Fruit fly (Drosophila melanogaster) whole organism, embryonic: ENCODE results near the gene CG4301.

Experiments
- Blimp-1 ChIP-seq: fragments of 200-800 bp; sonication (Bioruptor generic); optimal IDR thresholded peaks from 3 replicates; lab custom pipeline; 2018; ENCODE audit warnings: missing biosample characterization, missing genetic modification characterization, mild to moderate bottlenecking, moderate library complexity, missing genetic modification reagents
- C15 ChIP-seq: fragments of 200-800 bp; sonication (Bioruptor generic); IDR thresholded peaks from 3 replicates; pipeline ENCODE4 v1.3.6; 2022; ENCODE audit warnings: missing biosample characterization, missing genetic modification characterization
- CG10209 ChIP-seq: fragments of 200-800 bp; sonication (Bioruptor generic); optimal IDR thresholded peaks from 3 replicates; lab custom pipeline; 2017; ENCODE audit warnings: missing biosample characterization, mild to moderate bottlenecking, missing genetic modification characterization, missing genetic modification reagents
- CG10321 ChIP-seq: fragments of 200-800 bp; sonication (Bioruptor generic); IDR thresholded peaks from 2 replicates; pipeline ENCODE4 v1.3.6; 2022; ENCODE audit warnings: missing biosample characterization, missing genetic modification characterization
- CG11247 ChIP-seq: fragments of 200-800 bp; sonication (Bioruptor generic); IDR thresholded peaks from 2 replicates; pipeline ENCODE4 v1.3.6; 2022; ENCODE audit warnings: missing biosample characterization, missing genetic modification characterization
- CG11504 ChIP-seq: fragments of 200-800 bp; sonication (Bioruptor generic); optimal IDR thresholded peaks from 3 replicates; lab custom pipeline; 2019; ENCODE audit warnings: missing biosample characterization, mild to moderate bottlenecking, missing genetic modification characterization, moderate library complexity
- CG12659 ChIP-seq: fragments of 200-800 bp; sonication (Bioruptor generic); optimal IDR thresholded peaks from 3 replicates; lab custom pipeline; 2017; ENCODE audit warnings: mild to moderate bottlenecking, missing biosample characterization, missing genetic modification reagents, missing genetic modification characterization
- CG13424 ChIP-seq: fragments of 200-800 bp; sonication (Bioruptor generic); optimal IDR thresholded peaks from 2 replicates; lab custom pipeline; 2019; ENCODE audit warnings: missing biosample characterization, mild to moderate bottlenecking, missing genetic modification characterization, moderate library complexity
- CG15269 ChIP-seq: fragments of 200-800 bp; sonication (Bioruptor generic); optimal IDR thresholded peaks from 2 replicates; lab custom pipeline; 2018; ENCODE audit warnings: missing biosample characterization, mild to moderate bottlenecking, missing genetic modification characterization, moderate library complexity
- CG15479 ChIP-seq: fragments of 200-800 bp; sonication (Bioruptor generic); optimal IDR thresholded peaks from 3 replicates; lab custom pipeline; 2019; ENCODE audit warnings: missing biosample characterization, mild to moderate bottlenecking, missing genetic modification characterization, moderate library complexity
- CG15601 ChIP-seq: fragments of 200-800 bp; sonication (Bioruptor generic); optimal IDR thresholded peaks from 3 replicates; lab custom pipeline; 2019; ENCODE audit warnings: missing biosample characterization, mild to moderate bottlenecking, missing genetic modification characterization, moderate library complexity
- CG18599 ChIP-seq: fragments of 200-800 bp; sonication (Bioruptor generic); optimal IDR thresholded peaks from 3 replicates; lab custom pipeline; 2017; ENCODE audit warnings: missing biosample characterization, missing genetic modification characterization, mild to moderate bottlenecking, moderate library complexity, missing genetic modification reagents
- CG42726 ChIP-seq: fragments of 200-800 bp; sonication (Bioruptor generic); IDR thresholded peaks from 2 replicates; pipeline ENCODE4 v1.3.6; 2022; ENCODE audit warnings: missing biosample characterization, missing genetic modification characterization; ENCODE audit not compliant: partially characterized antibody
- CG6175 ChIP-seq: fragments of 200-800 bp; sonication (Bioruptor generic); IDR thresholded peaks from 3 replicates; pipeline ENCODE4 v1.3.6; 2022; ENCODE audit warnings: missing biosample characterization, missing genetic modification characterization
- CG6654 ChIP-seq: fragments of 200-800 bp; sonication (Bioruptor generic); optimal IDR thresholded peaks from 2 replicates; lab custom pipeline; 2017; ENCODE audit warnings: missing biosample characterization, mild to moderate bottlenecking, missing genetic modification characterization
- CG7372 ChIP-seq: fragments of 200-800 bp; sonication (Bioruptor generic); IDR thresholded peaks from 2 replicates; pipeline ENCODE4 v1.3.6; 2022; ENCODE audit warnings: missing biosample characterization, missing genetic modification characterization
- CG7839 ChIP-seq: fragments of 200-800 bp; sonication (Bioruptor generic); optimal IDR thresholded peaks from 3 replicates; lab custom pipeline; 2018; ENCODE audit warnings: missing biosample characterization, mild to moderate bottlenecking, missing genetic modification characterization, moderate library complexity
- CG9932 ChIP-seq: fragments of 200-800 bp; sonication (Bioruptor generic); IDR thresholded peaks from 2 replicates; pipeline ENCODE4 v1.3.6; 2022; ENCODE audit warnings: missing biosample characterization, missing genetic modification characterization
- D19B ChIP-seq: fragments of 200-800 bp; sonication (Bioruptor generic); optimal IDR thresholded peaks from 2 replicates; lab custom pipeline; 2017; ENCODE audit warnings: missing biosample characterization, mild to moderate bottlenecking, missing genetic modification characterization
- Dip3 ChIP-seq: fragments of 200-800 bp; sonication (Bioruptor generic); optimal IDR thresholded peaks from 3 replicates; lab custom pipeline; 2016; ENCODE audit warnings: missing biosample characterization, missing genetic modification characterization
- Dll ChIP-seq: fragments of 200-800 bp; sonication (Bioruptor generic); IDR thresholded peaks from 4 replicates; pipeline ENCODE4 v1.3.6; 2022; ENCODE audit warnings: missing biosample characterization, missing genetic modification characterization; ENCODE audit not compliant: partially characterized antibody
- Dref ChIP-seq: fragments of 200-800 bp; sonication (Bioruptor generic); IDR thresholded peaks from 2 replicates; pipeline ENCODE4 v1.3.6; 2022; ENCODE audit warnings: missing biosample characterization, missing genetic modification characterization
- Eip74EF ChIP-seq, 2 experiments: fragments of 200-800 bp in 1 of 2; fragments of >200 bp in 1 of 2; sonication (Bioruptor generic) in 1 of 2; optimal IDR thresholded peaks; 2 replicates each; lab custom pipeline; 2017 to 2019; ENCODE audit warnings: missing biosample characterization in 2 of 2, missing genetic modification characterization in 2 of 2, mild to moderate bottlenecking in 1 of 2, moderate library complexity in 1 of 2
- Ets65A ChIP-seq: fragments of 200-800 bp; sonication (Bioruptor generic); peaks from one replicate; lab custom pipeline; 2016; ENCODE audit warnings: missing biosample characterization, missing genetic modification characterization
- Fer1 ChIP-seq: fragments of 200-800 bp; sonication (Bioruptor generic); optimal IDR thresholded peaks from 2 replicates; lab custom pipeline; 2017; ENCODE audit warnings: missing biosample characterization, mild to moderate bottlenecking, missing genetic modification characterization
- Lhr ChIP-seq: fragments of 200-800 bp; sonication (Bioruptor generic); optimal IDR thresholded peaks from 3 replicates; lab custom pipeline; 2017; ENCODE audit warnings: mild to moderate bottlenecking, missing biosample characterization, missing genetic modification reagents, missing genetic modification characterization
- Lpt ChIP-seq: fragments of >200 bp; optimal IDR thresholded peaks from 2 replicates; lab custom pipeline; 2018; ENCODE audit warnings: missing biosample characterization, missing genetic modification characterization
- MTF-1 ChIP-seq: fragments of 200-800 bp; sonication (Bioruptor generic); optimal IDR thresholded peaks from 2 replicates; lab custom pipeline; 2018; ENCODE audit warnings: missing biosample characterization, mild to moderate bottlenecking, missing genetic modification characterization, borderline replicate concordance
- Mad ChIP-seq: fragments of 200-800 bp; sonication (Bioruptor generic); optimal IDR thresholded peaks from 2 replicates; lab custom pipeline; 2016; ENCODE audit warnings: missing biosample characterization, missing genetic modification characterization
- Rfx ChIP-seq: fragments of 200-800 bp; sonication (Bioruptor generic); IDR thresholded peaks from 2 replicates; pipeline ENCODE4 v1.3.6; 2022; ENCODE audit warnings: missing biosample characterization, missing genetic modification characterization
- Taf1 ChIP-seq: fragments of 200-800 bp; sonication (Bioruptor generic); IDR thresholded peaks from 2 replicates; pipeline ENCODE4 v1.3.6; 2022; ENCODE audit warnings: missing biosample characterization, missing genetic modification characterization
- Tbp ChIP-seq: fragments of >200 bp; optimal IDR thresholded peaks from 2 replicates; lab custom pipeline; 2018; ENCODE audit warnings: missing biosample characterization, missing genetic modification characterization
- ab ChIP-seq: fragments of 200-800 bp; sonication (Bioruptor generic); optimal IDR thresholded peaks from 2 replicates; lab custom pipeline; 2016; ENCODE audit warnings: missing biosample characterization, missing genetic modification characterization
- ase ChIP-seq: fragments of 200-800 bp; sonication (Bioruptor generic); IDR thresholded peaks from 3 replicates; pipeline ENCODE4 v1.3.6; 2022; ENCODE audit warnings: missing biosample characterization, missing genetic modification characterization
- bowl ChIP-seq: fragments of 200-800 bp; sonication (Bioruptor generic); IDR thresholded peaks from 2 replicates; pipeline ENCODE4 v1.3.6; 2022; ENCODE audit warnings: missing biosample characterization, missing genetic modification characterization
- br ChIP-seq: fragments of >200 bp; optimal IDR thresholded peaks from 2 replicates; lab custom pipeline; 2017
- chm ChIP-seq: fragments of 200-800 bp; sonication (Bioruptor generic); IDR thresholded peaks from 2 replicates; pipeline ENCODE4 v1.3.6; 2022; ENCODE audit warnings: missing biosample characterization, missing genetic modification characterization
- crp ChIP-seq, 2 experiments: fragments of 200-800 bp; sonication (Bioruptor generic); optimal IDR thresholded peaks; 2 replicates in 1 of 2; 3 replicates in 1 of 2; lab custom pipeline; 2017; ENCODE audit warnings: missing biosample characterization in 2 of 2, missing genetic modification characterization in 2 of 2, mild to moderate bottlenecking in 1 of 2, moderate library complexity in 1 of 2
- gcm ChIP-seq: fragments of 200-800 bp; sonication (Bioruptor generic); optimal IDR thresholded peaks from 2 replicates; lab custom pipeline; 2019; ENCODE audit warnings: missing biosample characterization, mild to moderate bottlenecking, missing genetic modification characterization, moderate library complexity
- gsb ChIP-seq: fragments of 200-800 bp; sonication (Bioruptor generic); IDR thresholded peaks from 2 replicates; pipeline ENCODE4 v1.3.6; 2022; ENCODE audit warnings: missing biosample characterization, missing genetic modification characterization
- ind ChIP-seq: fragments of 200-800 bp; sonication (Bioruptor generic); optimal IDR thresholded peaks from 3 replicates; lab custom pipeline; 2016; ENCODE audit warnings: missing biosample characterization, missing genetic modification characterization
- klu ChIP-seq: fragments of 200-800 bp; sonication (Bioruptor generic); IDR thresholded peaks from 2 replicates; pipeline ENCODE4 v1.3.6; 2022; ENCODE audit warnings: missing biosample characterization, missing genetic modification characterization
- kni ChIP-seq: fragments of 200-800 bp; sonication (Bioruptor generic); optimal IDR thresholded peaks from 3 replicates; lab custom pipeline; 2017; ENCODE audit warnings: mild to moderate bottlenecking, missing biosample characterization, missing genetic modification reagents, missing genetic modification characterization
- knrl ChIP-seq: fragments of 200-800 bp; sonication (Bioruptor generic); IDR thresholded peaks from 3 replicates; pipeline ENCODE4 v1.3.6; 2022; ENCODE audit warnings: missing biosample characterization, missing genetic modification characterization; ENCODE audit not compliant: partially characterized antibody
- repo ChIP-seq: fragments of 200-800 bp; sonication (Bioruptor generic); optimal IDR thresholded peaks from 2 replicates; lab custom pipeline; 2016; ENCODE audit warnings: missing biosample characterization, missing genetic modification characterization
- slp2 ChIP-seq: fragments of 200-800 bp; sonication (Bioruptor generic); optimal IDR thresholded peaks from 2 replicates; lab custom pipeline; 2016; ENCODE audit warnings: missing biosample characterization, missing genetic modification characterization
- toy ChIP-seq: fragments of 200-800 bp; sonication (Bioruptor generic); IDR thresholded peaks from 2 replicates; pipeline ENCODE4 v1.3.6; 2022; ENCODE audit warnings: missing biosample characterization, missing genetic modification characterization
- unpg ChIP-seq: fragments of 200-800 bp; sonication (Bioruptor generic); optimal IDR thresholded peaks from 3 replicates; lab custom pipeline; 2018; ENCODE audit warnings: missing biosample characterization, mild to moderate bottlenecking, missing genetic modification characterization, moderate library complexity
- zfh2 ChIP-seq: fragments of 200-800 bp; sonication (Bioruptor generic); optimal IDR thresholded peaks from 2 replicates; lab custom pipeline; 2016; ENCODE audit warnings: missing biosample characterization, missing genetic modification characterization

Gene CG4301

DNA sequence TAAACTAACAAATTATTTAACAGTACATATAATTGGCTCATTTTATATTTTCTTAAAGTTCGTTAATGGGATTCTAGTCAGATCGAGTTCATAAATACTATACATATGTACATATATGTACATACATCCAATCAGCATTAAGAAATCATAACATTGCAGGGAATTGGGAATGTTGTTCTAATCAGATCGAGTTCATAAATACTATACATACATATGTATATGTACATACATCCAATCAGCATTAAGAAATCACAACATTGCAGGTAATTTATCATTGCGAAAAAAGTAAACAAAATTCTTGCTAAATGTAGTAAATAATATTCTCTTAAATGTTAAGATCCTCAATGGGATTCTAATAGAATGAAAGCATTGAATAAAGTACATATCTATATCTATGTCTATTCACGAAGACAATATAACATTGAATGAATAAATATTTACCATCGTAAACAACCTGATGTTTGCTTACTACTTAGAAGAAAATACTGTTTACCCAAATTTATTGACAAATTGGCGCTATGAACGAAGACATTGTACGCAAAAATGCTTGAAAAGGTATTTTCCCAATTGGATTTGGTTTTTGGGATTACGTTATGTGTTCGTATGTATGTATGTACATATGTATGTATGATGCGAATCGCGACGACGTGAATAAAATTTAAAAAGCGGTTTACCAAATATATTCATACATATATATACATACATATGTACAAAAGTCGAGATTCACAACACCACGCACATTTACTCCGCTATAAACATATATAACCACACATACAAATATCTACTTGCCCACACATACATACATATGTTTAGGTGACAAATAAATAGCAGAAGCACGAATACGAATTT lies 21.4 kb upstream of the CG4301 start (continued):
- no peak for TF ChIP-seq crp (GFP tag; optimal IDR thresholded peaks at IDR 0.05; lab: Kevin White, UChicago)
- TF ChIP-seq CG9932 (GFP tag; lab: Robert Waterston, UW), result no peak; the same call in 1 of the 2 replicates
- peak; percentile 8; the same call in 1 of the 3 replicates for TF ChIP-seq ase
- no peak for TF ChIP-seq knrl (GFP tag; lab: Robert Waterston, UW)
- peak; percentile 28 for TF ChIP-seq Dip3 (GFP tag; lab: Kevin White, UChicago)
- peak; percentile 79 for TF ChIP-seq CG12659 (GFP tag; lab: Kevin White, UChicago)
- TF ChIP-seq CG7372 (GFP tag; lab: Robert Waterston, UW), result no peak
- TF ChIP-seq CG6175 (GFP tag; lab: Robert Waterston, UW), result no peak
- TF ChIP-seq D19B (GFP tag; lab: Kevin White, UChicago), result peak; percentile 52
- no peak for TF ChIP-seq ind (GFP tag; lab: Kevin White, UChicago)
- TF ChIP-seq CG10209 (GFP tag; lab: Kevin White, UChicago), result peak; percentile 84
- peak; percentile 32 for TF ChIP-seq Lhr (GFP tag; lab: Kevin White, UChicago)
- TF ChIP-seq slp2 (GFP tag; lab: Kevin White, UChicago), result no peak
- peak; percentile 84 for TF ChIP-seq CG15269 (tag; lab: Kevin White, UChicago)
- no peak for TF ChIP-seq chm (GFP tag; lab: Robert Waterston, UW)
- peak; percentile 91 for TF ChIP-seq CG18599 (GFP tag; lab: Kevin White, UChicago)
- no peak for TF ChIP-seq ab (GFP tag; lab: Kevin White, UChicago)
- peak; percentile 92 for TF ChIP-seq Fer1 (GFP tag; lab: Kevin White, UChicago)
- TF ChIP-seq zfh2 (GFP tag; lab: Kevin White, UChicago), result no peak
- TF ChIP-seq unpg (GFP tag; lab: Kevin White, UChicago), result peak; percentile 83
- peak; percentile 82 for TF ChIP-seq gcm (GFP tag; lab: Kevin White, UChicago)
- TF ChIP-seq gsb (GFP tag; lab: Robert Waterston, UW), result no peak
- TF ChIP-seq Eip74EF (GFP tag; optimal IDR thresholded peaks at IDR 0.05; lab: Kevin White, UChicago), result peak in 1 of 2 experiments; percentile 83
- TF ChIP-seq CG7839, result no peak
- peak; percentile 68; the same call in 1 of the 2 replicates for TF ChIP-seq Rfx (GFP tag; lab: Robert Waterston, UW)
- TF ChIP-seq C15, result peak; percentile 64; the same call in 1 of the 3 replicates
- TF ChIP-seq CG11504 (tag; lab: Kevin White, UChicago), result no peak
- TF ChIP-seq Dll, result no peak
- peak; percentile 45; the same call in 1 of the 2 replicates for TF ChIP-seq CG11247 (GFP tag; lab: Robert Waterston, UW)
- TF ChIP-seq bowl (GFP tag; lab: Robert Waterston, UW), result no peak
- no peak for TF ChIP-seq Lpt (GFP tag; lab: Kevin White, UChicago)
- TF ChIP-seq Blimp-1 (GFP tag; lab: Kevin White, UChicago), result no peak
- no peak for TF ChIP-seq Mad (GFP tag; lab: Kevin White, UChicago)
- TF ChIP-seq MTF-1 (GFP tag; lab: Kevin White, UChicago), result peak; percentile 89
- TF ChIP-seq kni (GFP tag; lab: Kevin White, UChicago), result peak; percentile 73
- TF ChIP-seq toy (GFP tag; lab: Robert Waterston, UW), result no peak; the same call in 1 of the 2 replicates
- TF ChIP-seq CG42726 (GFP tag; lab: Robert Waterston, UW), result no peak
- no peak for TF ChIP-seq Ets65A (GFP tag; lab: Kevin White, UChicago)
- TF ChIP-seq CG15601, result peak; percentile 89
- TF ChIP-seq CG13424, result peak; percentile 72
- no peak for TF ChIP-seq Dref (GFP tag; lab: Robert Waterston, UW)
- TF ChIP-seq Tbp, result no peak
- TF ChIP-seq CG10321 (GFP tag; lab: Robert Waterston, UW), result no peak
- no peak for TF ChIP-seq Taf1
- TF ChIP-seq CG6654, result no peak
- TF ChIP-seq klu (GFP tag; lab: Robert Waterston, UW), result no peak
- no peak for TF ChIP-seq br (lab: Kevin White, UChicago)
- no peak for TF ChIP-seq repo
- peak; percentile 67 for TF ChIP-seq CG15479 (GFP tag; lab: Kevin White, UChicago)
